Fruit fly (Drosophila melanogaster) whole organism, embryonic: ENCODE results near the gene Atg18b.

Source experiments
- Antp ChIP-seq: fragments of 200-800 bp; sonication (Bioruptor generic); optimal IDR thresholded peaks from 3 replicates; lab custom pipeline; 2016; ENCODE audit warnings: missing biosample characterization, missing genetic modification characterization
- B-H1 ChIP-seq: fragments of 200-800 bp; sonication (Bioruptor generic); IDR thresholded peaks from 3 replicates; pipeline ENCODE4 v1.3.6; 2022; ENCODE audit warnings: missing biosample characterization, missing genetic modification characterization
- Bdp1 ChIP-seq: fragments of 200-800 bp; sonication (Bioruptor generic); optimal IDR thresholded peaks from 3 replicates; lab custom pipeline; 2016; ENCODE audit warnings: missing biosample characterization, missing genetic modification characterization
- CG12391 ChIP-seq: fragments of 200-800 bp; sonication (Bioruptor generic); optimal IDR thresholded peaks from 3 replicates; lab custom pipeline; 2018; ENCODE audit warnings: missing biosample characterization, mild to moderate bottlenecking, missing genetic modification characterization, moderate library complexity
- CG15011 ChIP-seq: fragments of 200-800 bp; sonication (Bioruptor generic); optimal IDR thresholded peaks from 3 replicates; lab custom pipeline; 2018; ENCODE audit warnings: missing biosample characterization, mild to moderate bottlenecking, missing genetic modification characterization
- CG15269 ChIP-seq: fragments of 200-800 bp; sonication (Bioruptor generic); optimal IDR thresholded peaks from 2 replicates; lab custom pipeline; 2018; ENCODE audit warnings: missing biosample characterization, mild to moderate bottlenecking, missing genetic modification characterization, moderate library complexity
- CG1647 ChIP-seq: fragments of 200-800 bp; sonication (Bioruptor generic); optimal IDR thresholded peaks from 3 replicates; lab custom pipeline; 2016; ENCODE audit warnings: missing biosample characterization, missing genetic modification characterization
- CG16813 ChIP-seq: fragments of 200-800 bp; sonication (Bioruptor generic); IDR thresholded peaks from 3 replicates; pipeline ENCODE4 v1.3.6; 2022; ENCODE audit warnings: missing biosample characterization, missing genetic modification characterization; ENCODE audit not compliant: partially characterized antibody
- CG33213 ChIP-seq: fragments of 200-800 bp; sonication (Bioruptor generic); optimal IDR thresholded peaks from 3 replicates; lab custom pipeline; 2016; ENCODE audit warnings: missing biosample characterization, missing genetic modification characterization
- CG43689 ChIP-seq: fragments of 200-800 bp; sonication (Bioruptor generic); IDR thresholded peaks from 2 replicates; pipeline ENCODE4 v1.3.6; 2022; ENCODE audit warnings: missing biosample characterization, missing genetic modification characterization
- CG6254 ChIP-seq: fragments of 200-800 bp; sonication (Bioruptor generic); optimal IDR thresholded peaks from 3 replicates; lab custom pipeline; 2017; ENCODE audit warnings: mild to moderate bottlenecking, missing biosample characterization, missing genetic modification reagents, missing genetic modification characterization
- CG7357 ChIP-seq: fragments of 200-800 bp; sonication (Bioruptor generic); IDR thresholded peaks from 3 replicates; pipeline ENCODE4 v1.3.6; 2022; ENCODE audit warnings: missing biosample characterization, missing genetic modification characterization
- CG8290 ChIP-seq, 3 experiments: fragments of 200-800 bp; sonication (Bioruptor generic); optimal IDR thresholded peaks; 2 replicates each; lab custom pipeline; 2016 to 2019; ENCODE audit warnings: missing biosample characterization in 3 of 3, missing genetic modification characterization in 3 of 3, mild to moderate bottlenecking in 2 of 3, moderate library complexity in 1 of 3
- Camta ChIP-seq: fragments of 200-800 bp; sonication (Bioruptor generic); optimal IDR thresholded peaks from 2 replicates; lab custom pipeline; 2016; ENCODE audit warnings: missing biosample characterization, missing genetic modification characterization
- CkIIα-i1 ChIP-seq: fragments of 200-800 bp; sonication (Bioruptor generic); IDR thresholded peaks from 2 replicates; pipeline ENCODE4 v1.3.6; 2022; ENCODE audit warnings: missing biosample characterization, missing genetic modification characterization
- Dad ChIP-seq: fragments of 200-800 bp; sonication (Bioruptor generic); optimal IDR thresholded peaks from 3 replicates; lab custom pipeline; 2016; ENCODE audit warnings: missing biosample characterization, missing genetic modification characterization
- Dbx ChIP-seq: fragments of 200-800 bp; sonication (Bioruptor generic); IDR thresholded peaks from 3 replicates; pipeline ENCODE4 v1.3.6; 2022; ENCODE audit warnings: missing biosample characterization, missing genetic modification characterization
- Dll ChIP-seq: fragments of 200-800 bp; sonication (Bioruptor generic); IDR thresholded peaks from 4 replicates; pipeline ENCODE4 v1.3.6; 2022; ENCODE audit warnings: missing biosample characterization, missing genetic modification characterization; ENCODE audit not compliant: partially characterized antibody
- Elba2 ChIP-seq: fragments of 200-800 bp; sonication (Bioruptor generic); optimal IDR thresholded peaks from 3 replicates; lab custom pipeline; 2016; ENCODE audit warnings: missing biosample characterization, missing genetic modification characterization
- Ets65A ChIP-seq: fragments of 200-800 bp; sonication (Bioruptor generic); peaks from one replicate; lab custom pipeline; 2016; ENCODE audit warnings: missing biosample characterization, missing genetic modification characterization
- Fer3 ChIP-seq: fragments of 200-800 bp; sonication (Bioruptor generic); optimal IDR thresholded peaks from 2 replicates; lab custom pipeline; 2018; ENCODE audit warnings: missing biosample characterization, mild to moderate bottlenecking, missing genetic modification characterization, moderate library complexity
- Gug ChIP-seq: fragments of 200-800 bp; sonication (Bioruptor generic); IDR thresholded peaks from 4 replicates; pipeline ENCODE4 v1.3.6; 2022; ENCODE audit warnings: missing biosample characterization, missing genetic modification characterization
- Hr39 ChIP-seq: fragments of >200 bp; optimal IDR thresholded peaks from 2 replicates; lab custom pipeline; 2017
- Mrtf ChIP-seq: fragments of 200-800 bp; sonication (Bioruptor generic); IDR thresholded peaks from 3 replicates; pipeline ENCODE4 v1.3.6; 2022; ENCODE audit warnings: missing biosample characterization, missing genetic modification characterization
- Myb ChIP-seq: fragments of 200-800 bp; sonication (Bioruptor generic); optimal IDR thresholded peaks from 2 replicates; lab custom pipeline; 2016; ENCODE audit warnings: missing biosample characterization, missing genetic modification characterization
- NFAT ChIP-seq: fragments of 200-800 bp; sonication (Bioruptor generic); IDR thresholded peaks from 2 replicates; pipeline ENCODE4 v1.3.6; 2022; ENCODE audit warnings: missing biosample characterization, missing genetic modification characterization
- Pdp1 ChIP-seq, 2 experiments: fragments of 200-800 bp; sonication (Bioruptor generic); optimal IDR thresholded peaks; 3 replicates each; lab custom pipeline; 2016; ENCODE audit warnings: missing biosample characterization in 2 of 2, missing genetic modification characterization in 2 of 2, mild to moderate bottlenecking in 1 of 2, moderate library complexity in 1 of 2
- Scr ChIP-seq: fragments of 200-800 bp; sonication (Bioruptor generic); IDR thresholded peaks from 2 replicates; pipeline ENCODE4 v1.3.6; 2022; ENCODE audit warnings: missing biosample characterization, missing genetic modification characterization; ENCODE audit not compliant: partially characterized antibody
- Sin3A ChIP-seq: fragments of >200 bp; optimal IDR thresholded peaks from 2 replicates; lab custom pipeline; 2018
- Six4 ChIP-seq: fragments of 200-800 bp; sonication (Bioruptor generic); optimal IDR thresholded peaks from 2 replicates; lab custom pipeline; 2016; ENCODE audit warnings: missing biosample characterization, missing genetic modification characterization
- Sry-β ChIP-seq: fragments of 200-800 bp; sonication (Bioruptor generic); optimal IDR thresholded peaks from 2 replicates; lab custom pipeline; 2018; ENCODE audit warnings: missing biosample characterization, mild to moderate bottlenecking, missing genetic modification characterization, moderate library complexity
- Xbp1 ChIP-seq: fragments of 200-800 bp; sonication (Bioruptor generic); optimal IDR thresholded peaks from 3 replicates; lab custom pipeline; 2016; ENCODE audit warnings: missing biosample characterization, mild to moderate bottlenecking, missing genetic modification characterization
- YL-1 ChIP-seq: fragments of 200-800 bp; sonication (Bioruptor generic); optimal IDR thresholded peaks from 3 replicates; lab custom pipeline; 2017; ENCODE audit warnings: missing biosample characterization, mild to moderate bottlenecking, missing genetic modification characterization
- ash1 ChIP-seq: fragments of 200-800 bp; sonication (Bioruptor generic); optimal IDR thresholded peaks from 2 replicates; lab custom pipeline; 2018; ENCODE audit warnings: missing biosample characterization, mild to moderate bottlenecking, missing genetic modification characterization
- chinmo ChIP-seq: fragments of 200-800 bp; sonication (Bioruptor generic); IDR thresholded peaks from 4 replicates; pipeline ENCODE4 v1.3.6; 2022; ENCODE audit warnings: missing biosample characterization, missing genetic modification characterization; ENCODE audit not compliant: partially characterized antibody
- dan ChIP-seq: fragments of 200-800 bp; sonication (Bioruptor generic); IDR thresholded peaks from 2 replicates; pipeline ENCODE4 v1.3.6; 2022; ENCODE audit warnings: missing biosample characterization, missing genetic modification characterization
- fd3F ChIP-seq: fragments of 200-800 bp; sonication (Bioruptor generic); optimal IDR thresholded peaks from 2 replicates; lab custom pipeline; 2018; ENCODE audit warnings: missing biosample characterization, mild to moderate bottlenecking, missing genetic modification characterization, moderate library complexity
- ham ChIP-seq: fragments of 200-800 bp; sonication (Bioruptor generic); IDR thresholded peaks from 2 replicates; pipeline ENCODE4 v1.3.6; 2022; ENCODE audit warnings: missing biosample characterization, missing genetic modification characterization
- hkb ChIP-seq, 2 experiments: fragments of 200-800 bp in 1 of 2; fragments of >200 bp in 1 of 2; sonication (Bioruptor generic) in 1 of 2; IDR thresholded peaks in 1 of 2; optimal IDR thresholded peaks in 1 of 2; 2 replicates each; pipeline versions ENCODE4 v1.3.6 to Lab custom; 2017 to 2022; ENCODE audit warnings: missing biosample characterization in 1 of 2, missing genetic modification characterization in 1 of 2
- lola ChIP-seq, 3 experiments: fragments of >200 bp in 2 of 3; fragments of 200-800 bp in 1 of 3; sonication (Bioruptor generic) in 1 of 3; optimal IDR thresholded peaks; 2 replicates each; lab custom pipeline; 2017 to 2019; ENCODE audit warnings: missing biosample characterization in 3 of 3, missing genetic modification characterization in 3 of 3, mild to moderate bottlenecking in 1 of 3, moderate library complexity in 1 of 3
- odd ChIP-seq: fragments of 200-800 bp; sonication (Bioruptor generic); optimal IDR thresholded peaks from 2 replicates; lab custom pipeline; 2017; ENCODE audit warnings: missing biosample characterization, mild to moderate bottlenecking, missing genetic modification characterization
- pb ChIP-seq: fragments of 200-800 bp; sonication (Bioruptor generic); optimal IDR thresholded peaks from 3 replicates; lab custom pipeline; 2016; ENCODE audit warnings: missing biosample characterization, missing genetic modification characterization
- phol ChIP-seq: fragments of 200-800 bp; sonication (Bioruptor generic); optimal IDR thresholded peaks from 3 replicates; lab custom pipeline; 2018; ENCODE audit warnings: missing biosample characterization, mild to moderate bottlenecking, missing genetic modification characterization, moderate library complexity
- sim ChIP-seq: fragments of 200-800 bp; sonication (Bioruptor generic); IDR thresholded peaks from 2 replicates; pipeline ENCODE4 v1.3.6; 2022; ENCODE audit warnings: missing biosample characterization, missing genetic modification characterization
- slbo ChIP-seq: fragments of 200-800 bp; sonication (Bioruptor generic); IDR thresholded peaks from 2 replicates; pipeline ENCODE4 v1.3.6; 2022; ENCODE audit warnings: missing biosample characterization, missing genetic modification characterization
- sr ChIP-seq: fragments of 200-800 bp; sonication (Bioruptor generic); IDR thresholded peaks from 3 replicates; pipeline ENCODE4 v1.3.6; 2022; ENCODE audit warnings: missing biosample characterization, missing genetic modification characterization
- ssp ChIP-seq: fragments of 200-800 bp; sonication (Bioruptor generic); IDR thresholded peaks from 2 replicates; pipeline ENCODE4 v1.3.6; 2022; ENCODE audit warnings: missing biosample characterization, missing genetic modification characterization
- usp ChIP-seq: fragments of >200 bp; optimal IDR thresholded peaks from 2 replicates; lab custom pipeline; 2017; ENCODE audit warnings: missing biosample characterization, missing genetic modification characterization
- vvl ChIP-seq: fragments of 200-800 bp; sonication (Bioruptor generic); IDR thresholded peaks from 2 replicates; pipeline ENCODE4 v1.3.6; 2022; ENCODE audit warnings: missing biosample characterization, missing genetic modification characterization
- wek ChIP-seq: fragments of 200-800 bp; sonication (Bioruptor generic); optimal IDR thresholded peaks from 3 replicates; lab custom pipeline; 2018; ENCODE audit warnings: missing biosample characterization, mild to moderate bottlenecking, missing genetic modification characterization, moderate library complexity
- zen2 ChIP-seq: fragments of 200-800 bp; sonication (Bioruptor generic); IDR thresholded peaks from 3 replicates; pipeline ENCODE4 v1.3.6; 2022; ENCODE audit warnings: missing biosample characterization, missing genetic modification characterization; ENCODE audit not compliant: partially characterized antibody

Gene Atg18b

dm6 chr2L:21214961-21215362 lies 5.4 kb downstream of the Atg18b start (continued):
- TF ChIP-seq wek (GFP tag; lab: Kevin White, UChicago) (no peak), Myb (GFP tag; lab: Kevin White, UChicago) (no peak), Dad (no peak), slbo (GFP tag; lab: Robert Waterston, UW) (peak; percentile 49; the same call in 1 of the 2 replicates), Hr39 (lab: Kevin White, UChicago) (no peak), CG1647 (peak; percentile 54), Dbx (GFP tag; lab: Robert Waterston, UW) (peak; percentile 55), Sry-β (no peak), phol (tag; lab: Kevin White, UChicago) (no peak), Bdp1 (GFP tag; lab: Kevin White, UChicago) (no peak), Ets65A (peak; percentile 89), Camta (GFP tag; lab: Kevin White, UChicago) (peak; percentile 34), zen2 (peak; percentile 46; the same call in 1 of the 3 replicates), YL-1 (GFP tag; lab: Kevin White, UChicago) (no peak), fd3F (GFP tag; lab: Kevin White, UChicago) (no peak), sr (GFP tag; lab: Robert Waterston, UW) (no peak), ash1 (GFP tag; lab: Kevin White, UChicago) (no peak), NFAT (peak; percentile 64), CG16813 (peak; percentile 32; the same call in 1 of the 3 replicates), ssp (GFP tag; lab: Robert Waterston, UW) (no peak), pb (GFP tag; lab: Kevin White, UChicago) (peak; percentile 3), Elba2 (peak; percentile 37), vvl (GFP tag; lab: Robert Waterston, UW) (peak; percentile 51; the same call in 1 of the 2 replicates), Six4 (GFP tag; lab: Kevin White, UChicago) (no peak), Pdp1 (GFP tag; optimal IDR thresholded peaks at IDR 0.05; lab: Kevin White, UChicago) (peak in 1 of 2 experiments; percentile 40), B-H1 (no peak; the same call in 2 of the 3 replicates), dan (GFP tag; lab: Robert Waterston, UW) (no peak), CG15269 (tag; lab: Kevin White, UChicago) (no peak), Fer3 (tag; lab: Kevin White, UChicago) (peak; percentile 11), hkb (optimal IDR thresholded peaks at IDR 0.05; lab: Kevin White, UChicago) (no peak), hkb (GFP tag; IDR thresholded peaks at IDR 0.05; lab: Robert Waterston, UW) (peak; percentile 43), CG12391 (tag; lab: Kevin White, UChicago) (no peak), chinmo (0 out of 4 replicates have a peak, but pooled peaks have one; percentile 63), Sin3A (lab: Kevin White, UChicago) (no peak), Dll (GFP tag; lab: Robert Waterston, UW) (no peak), Xbp1 (GFP tag; lab: Kevin White, UChicago) (peak; percentile 26), CG33213 (peak; percentile 71), CkIIα-i1 (GFP tag; lab: Robert Waterston, UW) (no peak), odd (GFP tag; lab: Kevin White, UChicago) (no peak), ham (no peak), CG43689 (GFP tag; lab: Robert Waterston, UW) (no peak), CG6254 (GFP tag; lab: Kevin White, UChicago) (no peak), sim (GFP tag; lab: Robert Waterston, UW) (no peak), CG7357 (GFP tag; lab: Robert Waterston, UW) (no peak), Gug (GFP tag; lab: Robert Waterston, UW) (no peak; the same call in 3 of the 4 replicates), usp (GFP tag; lab: Kevin White, UChicago) (no peak), CG15011 (no peak), Scr (0 out of 2 replicates have a peak, but pooled peaks have one; percentile 10), Antp (GFP tag; lab: Kevin White, UChicago) (peak; percentile 46), lola (GFP tag; optimal IDR thresholded peaks at IDR 0.05; lab: Kevin White, UChicago) (peak in 1 of 3 experiments; percentile 3), CG8290 (GFP tag; optimal IDR thresholded peaks at IDR 0.05; lab: Kevin White, UChicago) (peak; percentile 45), CG8290 (tag; optimal IDR thresholded peaks at IDR 0.05; lab: Kevin White, UChicago) (peak in 1 of 2 experiments; percentile 79), Mrtf (no peak)
